Worm (Caenorhabditis elegans) whole organism, L4 larva: ENCODE measurements around the gene irg-5.

Experiments
- T20F7.1 ChIP-seq: fragments of 200-800 bp; sonication (Bioruptor generic); optimal IDR thresholded peaks from 2 replicates; lab custom pipeline; 2018; ENCODE audit warnings: mild to moderate bottlenecking, missing genetic modification characterization, missing compliant biosample characterization
- T26A8.4 ChIP-seq: fragments of 200-800 bp; sonication (Bioruptor generic); IDR thresholded peaks from 2 replicates; pipeline ENCODE4 v1.3.6; 2022; ENCODE audit warnings: missing genetic modification characterization, missing compliant biosample characterization
- Y48G9A.11 ChIP-seq: fragments of 200-800 bp; sonication (Bioruptor generic); IDR thresholded peaks from 2 replicates; pipeline ENCODE4 v1.3.6; 2022; ENCODE audit warnings: missing genetic modification reagents, missing genetic modification characterization, missing compliant biosample characterization
- Y5F2A.4 ChIP-seq: fragments of 200-800 bp; sonication (Bioruptor generic); optimal IDR thresholded peaks from 2 replicates; lab custom pipeline; 2018; ENCODE audit warnings: mild to moderate bottlenecking, missing genetic modification characterization, missing compliant biosample characterization
- ZK337.2 ChIP-seq: fragments of 200-800 bp; sonication (Bioruptor generic); IDR thresholded peaks from 2 replicates; pipeline ENCODE4 v1.3.6; 2022; ENCODE audit warnings: missing genetic modification reagents, missing genetic modification characterization, missing compliant biosample characterization
- ama-1 ChIP-seq: fragments of 150-350 bp; optimal IDR thresholded peaks from 2 replicates; lab custom pipeline; 2014; ENCODE audit warnings: inconsistent platforms, mixed read lengths
- daf-16 ChIP-seq, 3 experiments: sonication (generic microtip); optimal IDR thresholded peaks; 2 replicates each; lab custom pipeline; 2016 to 2017; ENCODE audit warnings: missing genetic modification characterization in 3 of 3, missing genetic modification reagents in 3 of 3, mild to moderate bottlenecking in 2 of 3, missing compliant biosample characterization in 2 of 3, missing biosample characterization in 1 of 3, moderate library complexity in 1 of 3
- daf-19 ChIP-seq: fragments of 200-800 bp; sonication (Bioruptor generic); conservative IDR thresholded peaks from 2 replicates; pipeline ENCODE4 v1.3.6; 2022; ENCODE audit warnings: missing genetic modification characterization, missing compliant biosample characterization
- daf-8 ChIP-seq: fragments of 200-800 bp; sonication (Bioruptor generic); IDR thresholded peaks from 2 replicates; pipeline ENCODE4 v1.3.6; 2022; ENCODE audit warnings: missing genetic modification characterization, missing compliant biosample characterization
- dmd-9 ChIP-seq: fragments of 200-800 bp; sonication (Bioruptor generic); IDR thresholded peaks from 2 replicates; pipeline ENCODE4 v1.3.6; 2022; ENCODE audit warnings: missing genetic modification reagents, missing genetic modification characterization, missing compliant biosample characterization
- duxl-1 ChIP-seq: sonication (generic microtip); optimal IDR thresholded peaks from 2 replicates; lab custom pipeline; 2016; ENCODE audit warnings: mild to moderate bottlenecking, missing genetic modification characterization, moderate library complexity, missing compliant biosample characterization; ENCODE audit not compliant: poor library complexity
- fkh-10 ChIP-seq: fragments of 150-350 bp; optimal IDR thresholded peaks from 2 replicates; lab custom pipeline; 2014; ENCODE audit warnings: missing biosample characterization, missing genetic modification reagents, missing genetic modification characterization
- lim-7 ChIP-seq: fragments of 200-800 bp; sonication (Bioruptor generic); IDR thresholded peaks from 2 replicates; pipeline ENCODE4 v1.3.6; 2022; ENCODE audit warnings: missing genetic modification characterization, missing compliant biosample characterization
- lin-38 ChIP-seq: fragments of 200-800 bp; sonication (Bioruptor generic); IDR thresholded peaks from 2 replicates; pipeline ENCODE4 v1.3.6; 2022; ENCODE audit warnings: missing genetic modification reagents, missing genetic modification characterization, missing compliant biosample characterization
- lin-39 ChIP-seq: fragments of 150-350 bp; optimal IDR thresholded peaks from 2 replicates; lab custom pipeline; 2014; ENCODE audit warnings: missing biosample characterization, missing genetic modification reagents, missing genetic modification characterization
- lsy-2 ChIP-seq, 2 experiments: fragments of 150-350 bp in 1 of 2; sonication (generic microtip) in 1 of 2; optimal IDR thresholded peaks; 2 replicates each; lab custom pipeline; 2014 to 2017; ENCODE audit warnings: missing biosample characterization in 2 of 2, missing genetic modification characterization in 2 of 2
- mdl-1 ChIP-seq, 2 experiments: fragments of 150-350 bp in 1 of 2; sonication (generic microtip) in 1 of 2; optimal IDR thresholded peaks; 2 replicates each; lab custom pipeline; 2014 to 2017; ENCODE audit warnings: missing biosample characterization in 2 of 2, missing genetic modification characterization in 2 of 2
- mep-1 ChIP-seq: fragments of 150-350 bp; sonication (generic microtip); optimal IDR thresholded peaks from 3 replicates; lab custom pipeline; 2014; ENCODE audit warnings: missing biosample characterization, missing genetic modification characterization
- nhr-10 ChIP-seq: fragments of 150-350 bp; optimal IDR thresholded peaks from 2 replicates; lab custom pipeline; 2014; ENCODE audit warnings: missing biosample characterization, missing genetic modification characterization
- nhr-102 ChIP-seq: sonication (generic microtip); optimal IDR thresholded peaks from 2 replicates; lab custom pipeline; 2016; ENCODE audit warnings: mild to moderate bottlenecking, missing genetic modification characterization, moderate library complexity, missing compliant biosample characterization
- nhr-11 ChIP-seq: fragments of 150-350 bp; optimal IDR thresholded peaks from 2 replicates; lab custom pipeline; 2014; ENCODE audit warnings: missing biosample characterization, missing genetic modification characterization
- nhr-111 ChIP-seq: fragments of 200-800 bp; sonication (Bioruptor generic); optimal IDR thresholded peaks from 2 replicates; lab custom pipeline; 2018; ENCODE audit warnings: mild to moderate bottlenecking, missing genetic modification characterization, missing compliant biosample characterization
- nhr-25 ChIP-seq: sonication (generic microtip); optimal IDR thresholded peaks from 2 replicates; lab custom pipeline; 2017; ENCODE audit warnings: missing genetic modification characterization, mild to moderate bottlenecking, missing compliant biosample characterization, antibody characterized with exemption, moderate library complexity, borderline replicate concordance; ENCODE audit not compliant: insufficient read depth
- nhr-28 ChIP-seq: fragments of 150-350 bp; optimal IDR thresholded peaks from 2 replicates; lab custom pipeline; 2014; ENCODE audit warnings: missing biosample characterization, missing genetic modification characterization
- nhr-48 ChIP-seq: sonication (generic microtip); optimal IDR thresholded peaks from 2 replicates; lab custom pipeline; 2016; ENCODE audit warnings: mild to moderate bottlenecking, missing genetic modification characterization, missing compliant biosample characterization
- pqm-1 ChIP-seq: sonication (generic microtip); optimal IDR thresholded peaks from 2 replicates; lab custom pipeline; 2017; ENCODE audit warnings: missing biosample characterization, missing genetic modification characterization
- snpc-1.2 ChIP-seq: fragments of 200-800 bp; sonication (Bioruptor generic); IDR thresholded peaks from 2 replicates; pipeline ENCODE4 v1.3.6; 2022; ENCODE audit warnings: missing genetic modification reagents, missing genetic modification characterization, missing compliant biosample characterization
- snpc-4 ChIP-seq: fragments of 150-350 bp; optimal IDR thresholded peaks from 2 replicates; lab custom pipeline; 2014; ENCODE audit warnings: missing biosample characterization, missing genetic modification characterization
- tra-1 ChIP-seq: fragments of 200-800 bp; sonication (Bioruptor generic); IDR thresholded peaks from 2 replicates; pipeline ENCODE4 v1.3.6; 2022; ENCODE audit warnings: missing genetic modification reagents, missing genetic modification characterization, missing compliant biosample characterization
- unc-62 ChIP-seq, 3 experiments: fragments of 150-350 bp in 1 of 3; sonication (generic microtip); optimal IDR thresholded peaks in 2 of 3; peaks in 1 of 3; 1 replicate in 1 of 3; 2 replicates in 2 of 3; lab custom pipeline; 2014 to 2017; ENCODE audit warnings: missing biosample characterization in 3 of 3, missing genetic modification characterization in 3 of 3, missing genetic modification reagents in 3 of 3, missing genotype in 1 of 3
- zag-1 ChIP-seq: fragments of 150-350 bp; optimal IDR thresholded peaks from 2 replicates; lab custom pipeline; 2014; ENCODE audit warnings: missing biosample characterization, missing genetic modification characterization
- ztf-11 ChIP-seq: fragments of 150-350 bp; optimal IDR thresholded peaks from 2 replicates; lab custom pipeline; 2014; ENCODE audit warnings: missing biosample characterization, missing genetic modification characterization

irg-5 gene

DNA sequence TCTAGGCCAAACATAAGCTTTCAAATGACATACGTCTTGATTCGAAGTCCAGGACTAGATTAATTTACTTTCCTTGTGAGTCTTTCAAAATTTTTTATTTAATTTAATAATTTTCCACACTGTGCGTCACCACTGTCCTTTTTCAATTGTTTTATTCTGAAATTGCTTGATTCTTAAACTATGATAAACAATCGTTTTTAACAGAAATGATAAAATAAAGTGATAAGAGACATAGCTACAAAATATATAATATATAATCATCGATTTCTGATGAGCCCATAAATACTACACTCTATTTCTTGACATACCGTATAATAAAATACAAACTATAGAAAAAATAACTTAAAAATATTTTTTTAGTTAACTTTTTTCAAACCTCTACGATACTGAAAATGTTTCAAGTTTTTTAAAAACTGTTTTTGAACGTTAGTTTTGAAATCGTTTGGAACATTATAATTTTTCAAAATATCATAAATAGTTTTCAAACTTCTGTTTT lies 30.7 kb upstream of the irg-5 start, which contains the start of gene nas-24:
nas-24 (plus strand) TSS at position 446 of the 496 bp plus-strand sequence.
- TF ChIP-seq nhr-102 (no peak), duxl-1 (tag; lab: Kevin White, UChicago) (no peak), nhr-25 (tag; lab: Kevin White, UChicago) (no peak), tra-1 (GFP tag; lab: Robert Waterston, UW) (no peak), lsy-2 (tag; optimal IDR thresholded peaks at IDR 0.05; lab: Kevin White, UChicago) (no peak), daf-19 (GFP tag; lab: Robert Waterston, UW) (no peak), unc-62 (GFP tag; optimal IDR thresholded peaks at IDR 0.05 in 1 of 2; lab: Kevin White, UChicago) (peak in 1 of 2 experiments; percentile 20), unc-62 (tag; optimal IDR thresholded peaks at IDR 0.05; lab: Kevin White, UChicago) (no peak), lin-38 (GFP tag; lab: Robert Waterston, UW) (no peak), pqm-1 (tag; lab: Kevin White, UChicago) (peak; percentile 21), Y5F2A.4 (GFP tag; lab: Kevin White, UChicago) (no peak), mdl-1 (tag; optimal IDR thresholded peaks at IDR 0.05; lab: Kevin White, UChicago) (no peak), mep-1 (tag; lab: Kevin White, UChicago) (no peak), nhr-111 (no peak), daf-8 (GFP tag; lab: Robert Waterston, UW) (no peak), dmd-9 (no peak), nhr-28 (peak; percentile 83), snpc-1.2 (no peak), T26A8.4 (no peak), snpc-4 (tag; lab: Kevin White, UChicago) (no peak)

DNA sequence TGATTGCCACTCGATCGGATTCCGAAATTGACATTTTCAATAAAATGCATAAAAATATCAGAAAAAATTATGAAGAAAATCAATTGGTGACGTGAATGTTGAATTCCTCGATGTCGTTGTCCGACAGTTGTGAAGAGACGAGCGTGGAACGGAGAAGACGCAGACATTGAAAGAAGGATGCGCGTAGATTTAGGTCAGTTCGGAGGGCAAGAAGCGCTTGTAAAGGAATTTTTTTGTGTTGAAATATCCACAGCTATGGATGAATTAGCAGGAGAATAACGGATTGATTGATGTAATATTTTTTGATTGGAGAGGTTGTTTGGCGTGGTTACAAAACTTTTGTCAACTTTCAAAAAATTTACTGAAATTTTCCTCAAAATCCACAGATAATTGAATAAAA lies 30.1 kb upstream of the irg-5 start, which contains the start of gene F20G2.3:
F20G2.3 (minus strand) TSS at position 101 of the 400 bp plus-strand sequence.
- TF ChIP-seq lim-7 (GFP tag; lab: Robert Waterston, UW) (no peak), lin-38 (GFP tag; lab: Robert Waterston, UW) (no peak), ztf-11 (tag; lab: Kevin White, UChicago) (no peak), daf-16 (GFP tag; optimal IDR thresholded peaks at IDR 0.05; lab: Kevin White, UChicago) (no peak), daf-16 (tag; optimal IDR thresholded peaks at IDR 0.05; lab: Kevin White, UChicago) (no peak), nhr-25 (tag; lab: Kevin White, UChicago) (no peak), tra-1 (GFP tag; lab: Robert Waterston, UW) (no peak), ama-1 (lab: Kevin White, UChicago) (no peak)
- TF ChIP-seq, all 104 proteins: peak for 0

DNA sequence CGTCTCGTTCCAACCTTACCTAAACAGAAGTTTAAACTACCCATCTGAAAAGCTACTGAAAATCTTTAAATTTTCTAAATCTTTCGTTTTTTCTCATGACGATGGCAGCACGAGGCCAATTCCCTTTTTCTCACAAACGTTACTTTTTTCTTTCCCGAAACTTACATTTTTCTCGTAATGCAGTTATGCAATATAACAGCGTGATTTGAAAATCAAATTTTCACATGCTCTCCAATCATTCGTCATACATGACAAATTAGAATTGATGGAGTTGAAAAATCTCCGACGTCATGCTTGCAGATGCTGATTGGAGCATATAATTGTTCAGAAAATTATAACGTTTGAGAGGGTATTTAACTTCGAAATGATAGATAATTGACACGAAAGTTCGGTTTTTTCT lies 25.4 kb upstream of the irg-5 start:
- TF ChIP-seq nhr-11 (tag; lab: Kevin White, UChicago): peak; percentile 56
- no peak for TF ChIP-seq snpc-1.2

DNA sequence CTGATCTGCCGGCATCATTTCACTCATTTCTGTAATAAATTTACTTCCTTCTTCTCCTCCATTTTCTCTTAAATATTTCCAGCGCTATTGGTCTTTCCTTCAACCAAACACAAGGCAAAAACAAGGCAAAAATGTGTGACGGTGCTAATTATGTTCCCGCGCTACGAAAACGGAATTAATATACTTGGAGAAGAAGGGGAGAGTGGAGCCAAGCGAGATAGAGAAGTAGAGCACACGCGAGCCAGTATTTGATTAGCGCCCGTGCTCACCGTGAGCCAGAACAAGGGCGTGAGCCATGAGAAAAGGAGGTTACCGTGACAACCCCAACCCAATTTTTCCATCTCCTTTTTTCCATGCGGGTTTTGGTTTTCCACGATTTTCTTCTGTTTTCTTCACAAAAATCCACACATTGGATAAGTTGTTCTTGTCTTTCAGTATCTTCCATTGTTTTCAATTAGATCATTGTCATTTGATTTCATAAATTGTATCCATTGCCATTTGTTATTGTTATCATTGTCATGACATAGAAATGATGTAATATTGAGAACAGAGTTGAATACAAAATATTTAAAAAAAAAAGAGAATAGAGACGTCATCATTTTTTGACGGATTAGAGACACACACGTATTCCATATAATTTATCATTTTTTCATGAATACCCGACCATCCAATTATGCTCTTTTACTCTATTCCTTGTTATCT lies 24.3 kb upstream of the irg-5 start, which contains the start of gene F20G2.6:
F20G2.6 (plus strand) TSS at position 652 of the 702 bp plus-strand sequence.
- TF ChIP-seq daf-8 (GFP tag; lab: Robert Waterston, UW): no peak
- no peak for TF ChIP-seq fkh-10 (GFP tag; lab: Kevin White, UChicago)
- no peak for TF ChIP-seq nhr-25 (tag; lab: Kevin White, UChicago)
- no peak for TF ChIP-seq nhr-48 (tag; lab: Kevin White, UChicago)
- no peak for TF ChIP-seq lin-39 (tag; lab: Kevin White, UChicago)
- no peak for TF ChIP-seq Y5F2A.4 (GFP tag; lab: Kevin White, UChicago)
- TF ChIP-seq Y48G9A.11: no peak
- no peak for TF ChIP-seq T20F7.1 (GFP tag; lab: Kevin White, UChicago)
- TF ChIP-seq nhr-10 (tag; lab: Kevin White, UChicago): no peak
- no peak for TF ChIP-seq ZK337.2 (GFP tag; lab: Robert Waterston, UW)
- TF ChIP-seq zag-1: no peak
